Worm (Caenorhabditis elegans): ENCODE measurements around the gene F54C8.7.

F54C8.7 gene

DNA sequence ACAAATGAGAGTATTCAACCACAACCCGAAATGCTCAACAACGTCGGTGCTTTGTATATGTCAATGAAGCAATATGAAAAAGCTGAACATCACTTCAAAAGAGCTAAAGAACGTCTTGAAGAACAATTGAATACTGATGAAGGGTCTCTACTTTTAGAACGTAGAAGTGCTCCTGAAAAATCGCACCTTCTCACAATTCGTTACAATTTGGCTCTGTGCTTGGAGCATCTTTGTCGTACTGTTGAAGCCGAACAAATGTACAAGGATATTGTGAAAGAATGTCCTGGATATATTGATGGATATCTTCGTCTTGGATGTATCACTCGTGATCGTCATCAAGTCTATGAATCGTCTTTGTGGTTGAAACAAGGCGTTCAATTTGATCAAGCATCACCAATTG is 40.3 kb upstream of the F54C8.7 start:
- TF ChIP-seq mab-5 (tag; optimal IDR thresholded peaks at IDR 0.05) (no peak), snpc-4 (tag; optimal IDR thresholded peaks at IDR 0.05) (no peak), lin-39 (tag; optimal IDR thresholded peaks at IDR 0.05) (no peak), Y55F3AM.14 (GFP tag; optimal IDR thresholded peaks at IDR 0.05) (no peak), mdl-1 (tag; optimal IDR thresholded peaks at IDR 0.05) (no peak), nhr-11 (tag; optimal IDR thresholded peaks at IDR 0.05) (no peak), nhr-25 (tag; optimal IDR thresholded peaks at IDR 0.05) (no peak), sem-4 (tag; optimal IDR thresholded peaks at IDR 0.05) (no peak), unc-39 (tag; optimal IDR thresholded peaks at IDR 0.05) (no peak), nhr-129 (tag; optimal IDR thresholded peaks at IDR 0.05) (no peak), nhr-77 (tag; optimal IDR thresholded peaks at IDR 0.05) (no peak), aly-2 (tag; optimal IDR thresholded peaks at IDR 0.05) (no peak), nhr-23 (tag; optimal IDR thresholded peaks at IDR 0.05) (no peak), ama-1 (optimal IDR thresholded peaks at IDR 0.05) (no peak), elt-1 (tag; optimal IDR thresholded peaks at IDR 0.05) (no peak)

ce11 chrIII:9490783-9491547 is 37.1 kb upstream of the F54C8.7 start, which contains the start of the genes dars-1 and ctr-9:
Gene dars-1, minus strand, starts transcription at chrIII:9491215.
Gene ctr-9, plus strand, starts transcription at chrIII:9491396.
- TF ChIP-seq nhr-237 (tag; optimal IDR thresholded peaks at IDR 0.05) (no peak), C34F6.9 (tag; optimal IDR thresholded peaks at IDR 0.05) (peak; percentile 5), nhr-129 (tag; optimal IDR thresholded peaks at IDR 0.05) (peak; percentile 66), unc-55 (GFP tag; optimal IDR thresholded peaks at IDR 0.05) (peak; percentile 18), lsy-2 (tag; optimal IDR thresholded peaks at IDR 0.05) (peak in 1 of 2 experiments; percentile 51)

ce11 chrIII:9489798-9490197 is 35.9 kb upstream of the F54C8.7 start:
- no peak for TF ChIP-seq F13H6.1 (tag; optimal IDR thresholded peaks at IDR 0.05)

- TF ChIP-seq lsy-2 (tag; optimal IDR thresholded peaks at IDR 0.05) (peak in 1 of 2 experiments; percentile 2), sma-3 (GFP tag; optimal IDR thresholded peaks at IDR 0.05) (no peak), dmd-4 (tag; optimal IDR thresholded peaks at IDR 0.05) (no peak)
These were observed 34.6 kb upstream of the F54C8.7 start, which contains the start of gene nlp-36 for ce11 chrIII:9488431-9488830. Gene nlp-36, plus strand, starts transcription at chrIII:9488731.

DNA sequence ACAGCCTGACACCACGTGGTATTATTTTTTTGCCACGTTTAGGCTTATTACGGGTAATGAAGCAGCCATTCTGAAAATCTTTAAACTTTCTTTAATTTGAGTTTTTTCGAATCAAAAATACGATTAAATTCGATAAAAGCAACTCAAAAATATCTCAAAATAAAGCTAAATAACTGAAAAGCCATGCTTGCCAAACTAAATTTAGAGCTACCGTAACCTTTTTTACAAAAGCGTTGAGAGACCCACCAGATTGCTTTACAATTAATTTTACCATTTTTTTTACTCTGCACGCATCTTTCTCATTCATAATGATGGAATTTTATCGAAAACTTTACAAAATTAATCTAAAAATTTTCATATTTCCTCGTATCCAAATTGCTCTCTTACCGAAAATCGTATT is 34.2 kb upstream of the F54C8.7 start:
- TF ChIP-seq elt-1 (tag; optimal IDR thresholded peaks at IDR 0.05), result no peak
- no peak for TF ChIP-seq unc-39 (tag; optimal IDR thresholded peaks at IDR 0.05)
- no peak for TF ChIP-seq ztf-4 (tag; optimal IDR thresholded peaks at IDR 0.05)
- TF ChIP-seq nhr-11 (tag; optimal IDR thresholded peaks at IDR 0.05), result no peak
- no peak for TF ChIP-seq unc-62 (GFP tag; optimal IDR thresholded peaks at IDR 0.05)
- TF ChIP-seq mab-5 (tag; optimal IDR thresholded peaks at IDR 0.05), result no peak
- TF ChIP-seq fos-1 (tag; optimal IDR thresholded peaks at IDR 0.05), result no peak
- no peak for TF ChIP-seq nhr-12 (tag; optimal IDR thresholded peaks at IDR 0.05)
- no peak for TF ChIP-seq C34F6.9 (tag; optimal IDR thresholded peaks at IDR 0.05)
- no peak for TF ChIP-seq nhr-77 (tag; optimal IDR thresholded peaks at IDR 0.05)
- no peak for TF ChIP-seq ama-1 (optimal IDR thresholded peaks at IDR 0.05)
- TF ChIP-seq nhr-10 (tag; optimal IDR thresholded peaks at IDR 0.05), result no peak
- no peak for TF ChIP-seq gmeb-1 (tag; optimal IDR thresholded peaks at IDR 0.05)

ce11 chrIII:9487454-9487853 is 33.6 kb upstream of the F54C8.7 start:
- TF ChIP-seq unc-39 (tag; optimal IDR thresholded peaks at IDR 0.05), result no peak
- TF ChIP-seq C34F6.9 (tag; optimal IDR thresholded peaks at IDR 0.05), result no peak
- TF ChIP-seq gmeb-1 (tag; optimal IDR thresholded peaks at IDR 0.05), result peak; percentile 2
- peak; percentile 78 for TF ChIP-seq fos-1 (tag; optimal IDR thresholded peaks at IDR 0.05)
- no peak for TF ChIP-seq nhr-129 (tag; optimal IDR thresholded peaks at IDR 0.05)
- peak; percentile 12 for TF ChIP-seq crh-2 (tag; optimal IDR thresholded peaks at IDR 0.05)

DNA sequence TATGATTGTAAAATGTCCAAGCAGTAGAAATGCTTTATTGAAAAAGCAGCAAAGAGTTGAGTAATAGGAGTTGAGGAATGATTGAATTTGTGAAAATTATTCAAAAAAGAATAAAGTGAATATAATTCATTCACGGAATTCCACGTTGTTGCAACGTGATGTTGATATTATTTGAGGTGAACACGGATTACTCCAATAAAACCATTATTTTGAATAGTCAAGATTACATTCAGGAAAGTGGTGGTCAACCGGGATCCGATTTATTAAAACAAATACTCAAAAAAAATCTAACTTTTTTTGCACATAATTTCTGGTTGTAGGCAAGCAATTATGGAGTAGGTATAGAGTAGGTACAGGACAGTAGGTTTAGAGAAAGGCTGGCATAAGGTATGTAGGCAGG is 31.5 kb upstream of the F54C8.7 start, which contains the start of gene bre-3:
TSS of gene bre-3 (minus strand) at position 101 of the 400 bp plus-strand sequence.
- TF ChIP-seq ztf-4 (tag; optimal IDR thresholded peaks at IDR 0.05), result no peak
- no peak for TF ChIP-seq unc-62 (GFP tag; optimal IDR thresholded peaks at IDR 0.05)
- no peak for TF ChIP-seq elt-3 (tag; optimal IDR thresholded peaks at IDR 0.05)
- no peak for TF ChIP-seq unc-39 (tag; optimal IDR thresholded peaks at IDR 0.05)
- no peak for TF ChIP-seq sma-9 (GFP tag; optimal IDR thresholded peaks at IDR 0.05)
- TF ChIP-seq sma-9 (tag; optimal IDR thresholded peaks at IDR 0.05), result no peak
- no peak for TF ChIP-seq ceh-82 (tag; optimal IDR thresholded peaks at IDR 0.05)
- no peak for TF ChIP-seq nhr-237 (tag; optimal IDR thresholded peaks at IDR 0.05)
- TF ChIP-seq nhr-10 (tag; optimal IDR thresholded peaks at IDR 0.05), result no peak
- TF ChIP-seq snpc-4 (tag; optimal IDR thresholded peaks at IDR 0.05), result no peak
- no peak for TF ChIP-seq ama-1 (optimal IDR thresholded peaks at IDR 0.05)
- no peak for TF ChIP-seq egl-27 (tag; optimal IDR thresholded peaks at IDR 0.05)
- no peak for TF ChIP-seq dmd-4 (tag; optimal IDR thresholded peaks at IDR 0.05)
- TF ChIP-seq mab-5 (tag; optimal IDR thresholded peaks at IDR 0.05), result no peak
- TF ChIP-seq ztf-11 (tag; optimal IDR thresholded peaks at IDR 0.05), result no peak

All from whole organism, L2 larva.